Worm (Caenorhabditis elegans) whole organism, mixed stage, embryonic: ENCODE measurements around the gene tre-4.
A peak's percentile ranks its signal among the peaks of the same experiment; 100 is the strongest.

Experiments
- M03D4.4 ChIP-seq: sonication (generic microtip); optimal IDR thresholded peaks from 2 replicates; lab custom pipeline; 2017; ENCODE audit warnings: mild to moderate bottlenecking, missing genetic modification characterization, missing compliant biosample characterization
- bed-3 ChIP-seq: fragments of 200-800 bp; sonication (Bioruptor generic); optimal IDR thresholded peaks from 3 replicates; lab custom pipeline; 2018; ENCODE audit warnings: mild to moderate bottlenecking, missing genetic modification characterization, moderate library complexity, missing compliant biosample characterization
- ceh-39 ChIP-seq: fragments of 150-350 bp; optimal IDR thresholded peaks from 2 replicates; lab custom pipeline; 2014; ENCODE audit warnings: missing biosample characterization, missing genetic modification characterization
- ceh-83 ChIP-seq: fragments of 200-800 bp; sonication (Bioruptor generic); optimal IDR thresholded peaks from 2 replicates; lab custom pipeline; 2018; ENCODE audit warnings: mild to moderate bottlenecking, missing genetic modification characterization, missing compliant biosample characterization
- ces-1 ChIP-seq: fragments of 150-350 bp; optimal IDR thresholded peaks from 2 replicates; lab custom pipeline; 2014; ENCODE audit warnings: missing biosample characterization, missing genetic modification reagents, missing genetic modification characterization
- cnd-1 ChIP-seq: fragments of 200-800 bp; sonication (Bioruptor generic); optimal IDR thresholded peaks from 2 replicates; lab custom pipeline; 2018; ENCODE audit warnings: mild to moderate bottlenecking, missing genetic modification characterization, missing compliant biosample characterization
- ham-2 ChIP-seq: fragments of 200-800 bp; sonication (Bioruptor generic); optimal IDR thresholded peaks from 2 replicates; lab custom pipeline; 2018; ENCODE audit warnings: mild to moderate bottlenecking, missing genetic modification characterization, missing compliant biosample characterization
- hlh-1 ChIP-seq: fragments of 150-350 bp; optimal IDR thresholded peaks from 2 replicates; lab custom pipeline; 2014; ENCODE audit warnings: missing biosample characterization, missing genetic modification reagents, missing genetic modification characterization
- lin-13 ChIP-seq: fragments of 150-350 bp; optimal IDR thresholded peaks from 2 replicates; lab custom pipeline; 2014; ENCODE audit warnings: missing biosample characterization, missing genetic modification characterization
- lin-32 ChIP-seq: fragments of 200-800 bp; sonication (Bioruptor generic); optimal IDR thresholded peaks from 2 replicates; lab custom pipeline; 2018; ENCODE audit warnings: mild to moderate bottlenecking, missing genetic modification characterization, missing compliant biosample characterization
- lsy-2 ChIP-seq: fragments of 150-350 bp; optimal IDR thresholded peaks from 2 replicates; lab custom pipeline; 2014; ENCODE audit warnings: missing biosample characterization, missing genetic modification characterization
- mab-5 ChIP-seq: fragments of 150-350 bp; optimal IDR thresholded peaks from 2 replicates; lab custom pipeline; 2014; ENCODE audit warnings: missing biosample characterization, missing genetic modification characterization
- mep-1 ChIP-seq: fragments of 150-350 bp; optimal IDR thresholded peaks from 2 replicates; lab custom pipeline; 2017; ENCODE audit warnings: missing biosample characterization, missing genetic modification reagents, missing genetic modification characterization, inconsistent platforms
- mls-2 ChIP-seq: sonication (generic microtip); optimal IDR thresholded peaks from 2 replicates; lab custom pipeline; 2016; ENCODE audit warnings: mild to moderate bottlenecking, missing genetic modification characterization, moderate library complexity, missing compliant biosample characterization
- nhr-12 ChIP-seq: fragments of 150-350 bp; optimal IDR thresholded peaks from 2 replicates; lab custom pipeline; 2014; ENCODE audit warnings: missing biosample characterization, missing genetic modification characterization
- nhr-2 ChIP-seq: fragments of 150-350 bp; optimal IDR thresholded peaks from 2 replicates; lab custom pipeline; 2014; ENCODE audit warnings: missing biosample characterization, missing genetic modification characterization
- nhr-76 ChIP-seq: sonication (generic microtip); optimal IDR thresholded peaks from 2 replicates; lab custom pipeline; 2017; ENCODE audit warnings: missing biosample characterization, missing genetic modification characterization
- pha-4 ChIP-seq: fragments of 150-350 bp; optimal IDR thresholded peaks from 2 replicates; lab custom pipeline; 2018; ENCODE audit warnings: missing biosample characterization, missing genetic modification reagents, missing genetic modification characterization
- sptf-1 ChIP-seq: sonication (generic microtip); optimal IDR thresholded peaks from 2 replicates; lab custom pipeline; 2017; ENCODE audit warnings: mild to moderate bottlenecking, missing genetic modification characterization, moderate library complexity, missing compliant biosample characterization
- tbx-8 ChIP-seq: fragments of 200-800 bp; sonication (Bioruptor generic); optimal IDR thresholded peaks from 2 replicates; lab custom pipeline; 2018; ENCODE audit warnings: mild to moderate bottlenecking, missing genetic modification characterization, moderate library complexity, missing compliant biosample characterization
- unc-120 ChIP-seq: sonication (generic microtip); optimal IDR thresholded peaks from 2 replicates; lab custom pipeline; 2017; ENCODE audit warnings: missing genetic modification characterization, missing compliant biosample characterization; ENCODE audit not compliant: poor library complexity, severe bottlenecking
- unc-62 ChIP-seq: fragments of 150-350 bp; optimal IDR thresholded peaks from 2 replicates; lab custom pipeline; 2014; ENCODE audit warnings: missing biosample characterization, missing genetic modification reagents, missing genetic modification characterization
- zip-8 ChIP-seq: fragments of 150-350 bp; optimal IDR thresholded peaks from 2 replicates; lab custom pipeline; 2014; ENCODE audit warnings: missing biosample characterization, missing genetic modification characterization

Gene tre-4

ce11 chrX:13518861-13519713 is 47.1 kb downstream of the tre-4 start, which contains the start of the genes cdk-4 and F18H3.1:
Gene cdk-4 (minus strand): TSS chrX:13518911.
Gene F18H3.1 (plus strand): TSS chrX:13519663.
- TF ChIP-seq pha-4 (tag; lab: Kevin White, UChicago): peak; percentile 38
- peak; percentile 1 for TF ChIP-seq lin-13 (tag; lab: Kevin White, UChicago)
- TF ChIP-seq ham-2 (GFP tag; lab: Kevin White, UChicago): peak; percentile 51
- TF ChIP-seq unc-120 (tag; lab: Kevin White, UChicago): peak; percentile 28
- peak; percentile 96 for TF ChIP-seq lin-32
- TF ChIP-seq zip-8 (tag; lab: Kevin White, UChicago): no peak
- peak; percentile 46 for TF ChIP-seq ces-1
- TF ChIP-seq mep-1 (tag; lab: Kevin White, UChicago): peak; percentile 71
- no peak for TF ChIP-seq ceh-39
- TF ChIP-seq sptf-1: peak; percentile 64
- peak; percentile 36 for TF ChIP-seq mls-2
- TF ChIP-seq ceh-83 (GFP tag; lab: Kevin White, UChicago): no peak
- TF ChIP-seq nhr-76 (tag; lab: Kevin White, UChicago): no peak
- peak; percentile 87 for TF ChIP-seq hlh-1 (tag; lab: Kevin White, UChicago)
- peak; percentile 85 for TF ChIP-seq cnd-1 (tag; lab: Kevin White, UChicago)
- TF ChIP-seq tbx-8 (GFP tag; lab: Kevin White, UChicago): no peak
- peak; percentile 72 for TF ChIP-seq unc-62 (GFP tag; lab: Kevin White, UChicago)
- TF ChIP-seq bed-3 (GFP tag; lab: Kevin White, UChicago): no peak
- TF ChIP-seq nhr-2 (tag; lab: Kevin White, UChicago): peak; percentile 77
- TF ChIP-seq M03D4.4: peak; percentile 9
- TF ChIP-seq mab-5 (tag; lab: Kevin White, UChicago): peak; percentile 25
- TF ChIP-seq nhr-12: no peak
- peak; percentile 39 for TF ChIP-seq lsy-2 (tag; lab: Kevin White, UChicago)
- TF ChIP-seq, all 35 proteins: peak for 16

- TF ChIP-seq zip-8 (tag; lab: Kevin White, UChicago) (peak; percentile 92), nhr-2 (tag; lab: Kevin White, UChicago) (peak; percentile 59), ham-2 (GFP tag; lab: Kevin White, UChicago) (no peak)
Measured at ce11 chrX:13525094-13525493, 53.1 kb downstream of the tre-4 start.
